Fruit fly (Drosophila melanogaster) ovary, adult (tissue): ENCODE results near the gene CG45122.

ENCODE experiments used
- CG17801 ChIP-seq: fragments of 200-800 bp; optimal IDR thresholded peaks from 2 replicates; lab custom pipeline; 2019; ENCODE audit warnings: missing biosample characterization, mild to moderate bottlenecking, missing genetic modification characterization, moderate library complexity; ENCODE audit not compliant: partially characterized antibody

The CG45122 gene

DNA sequence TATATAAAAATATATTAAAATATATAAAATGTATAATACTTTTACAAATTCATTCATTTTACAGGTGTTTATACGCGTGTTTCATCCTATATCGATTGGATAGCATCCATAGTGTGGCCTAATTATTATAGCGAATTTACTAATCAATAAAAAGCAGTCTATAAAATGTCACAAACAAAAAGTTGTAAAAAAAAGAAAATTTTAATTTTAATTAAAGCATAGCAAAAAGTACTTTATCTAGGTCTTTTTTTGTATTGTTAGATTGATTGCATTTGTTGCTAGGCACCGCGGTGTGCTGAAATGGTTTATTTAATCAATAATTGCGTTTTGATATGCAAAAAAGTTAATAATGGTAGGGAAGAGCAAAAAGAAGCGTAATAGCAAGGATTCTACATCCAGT is at the start of gene CG45122:
Gene CG45122 (plus strand): TSS at position 301 of the 400 bp plus-strand sequence.
- no peak for TF ChIP-seq CG17801 (GFP tag; lab: Kevin White, UChicago)

DNA sequence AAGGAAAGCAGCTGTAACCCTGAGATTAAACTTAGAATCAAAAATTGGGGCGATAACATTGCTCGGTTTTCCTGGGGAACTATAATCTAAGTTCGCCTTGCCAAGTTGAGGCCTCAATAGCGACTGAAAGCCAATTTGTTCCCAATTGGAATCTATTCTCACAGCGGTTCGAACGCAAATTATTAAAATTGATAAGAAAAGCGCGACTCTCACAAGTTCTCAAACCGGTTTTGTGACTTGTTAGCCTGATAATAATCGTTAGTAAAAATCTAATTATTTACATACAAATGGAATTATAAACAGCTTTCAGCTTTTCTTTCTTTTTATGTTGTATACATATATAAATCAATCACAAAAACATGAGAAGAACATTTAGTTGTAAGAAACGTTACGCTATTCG is 48.9 kb upstream of the CG45122 start, which contains the start of gene yellow-f2:
Gene yellow-f2 (minus strand): TSS at position 101 of the 400 bp plus-strand sequence.
- TF ChIP-seq CG17801 (GFP tag; lab: Kevin White, UChicago), result no peak

DNA sequence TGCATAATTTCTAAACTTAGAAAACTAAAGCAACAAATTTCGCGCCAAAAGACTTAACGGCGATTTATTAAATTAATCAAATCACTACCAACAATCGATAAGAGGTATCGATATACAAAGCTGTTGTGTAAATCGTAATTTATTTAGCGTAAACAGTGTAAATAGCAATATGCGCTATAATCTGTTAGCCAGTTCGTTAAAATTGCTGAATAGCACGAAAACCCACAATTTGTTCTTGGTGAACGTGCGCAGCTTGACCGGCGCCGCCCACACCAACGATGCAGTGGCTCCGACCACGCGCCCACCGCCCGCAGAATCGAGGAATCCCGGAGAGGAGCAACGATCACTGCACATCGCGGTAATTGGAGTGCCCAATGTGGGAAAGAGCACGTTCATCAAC is 48.4 kb upstream of the CG45122 start, which contains the start of gene CG7488:
Gene CG7488 (plus strand): TSS at position 99 of the 400 bp plus-strand sequence.
- TF ChIP-seq CG17801 (GFP tag; lab: Kevin White, UChicago), result peak; percentile 12

DNA sequence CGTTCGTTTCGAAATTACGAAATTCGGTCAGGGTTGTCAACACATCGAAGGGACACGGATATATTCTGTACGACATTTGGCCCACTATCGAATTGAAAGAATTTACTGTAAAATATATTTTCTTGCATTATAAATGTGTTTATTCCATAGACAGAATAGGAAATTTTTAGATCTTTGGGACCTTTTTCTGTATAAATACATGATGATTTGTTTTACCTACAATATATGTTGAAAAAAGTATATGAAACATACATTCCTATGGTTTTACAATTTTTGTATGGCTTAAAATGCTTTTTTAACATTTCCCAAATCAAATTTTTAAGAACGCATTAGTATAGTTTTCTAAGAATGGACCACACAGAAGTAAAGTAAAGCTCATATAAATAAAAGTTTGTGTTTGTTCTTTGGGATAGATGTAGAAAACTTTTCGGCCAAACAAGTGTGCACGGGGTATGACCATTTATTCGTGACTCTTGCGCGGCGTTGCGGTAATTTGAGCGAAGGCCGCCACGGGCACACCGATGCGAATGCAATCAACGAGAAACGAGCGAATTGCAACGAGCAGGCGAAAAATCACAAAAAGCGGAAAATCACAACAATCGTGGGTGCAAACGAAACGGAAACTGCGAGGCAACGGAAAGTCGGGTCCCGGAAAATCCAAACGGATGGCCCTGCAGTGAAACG is 46.3 kb upstream of the CG45122 start, which contains the start of the genes CG17327, CG44194 and CG7518:
Gene CG17327 (minus strand): TSS at position 177 of the 684 bp plus-strand sequence.
Gene CG44194 (minus strand): TSS at position 177 of the 684 bp plus-strand sequence.
Gene CG7518 (plus strand): TSS at position 540 of the 684 bp plus-strand sequence.
- no peak for TF ChIP-seq CG17801 (GFP tag; lab: Kevin White, UChicago)

DNA sequence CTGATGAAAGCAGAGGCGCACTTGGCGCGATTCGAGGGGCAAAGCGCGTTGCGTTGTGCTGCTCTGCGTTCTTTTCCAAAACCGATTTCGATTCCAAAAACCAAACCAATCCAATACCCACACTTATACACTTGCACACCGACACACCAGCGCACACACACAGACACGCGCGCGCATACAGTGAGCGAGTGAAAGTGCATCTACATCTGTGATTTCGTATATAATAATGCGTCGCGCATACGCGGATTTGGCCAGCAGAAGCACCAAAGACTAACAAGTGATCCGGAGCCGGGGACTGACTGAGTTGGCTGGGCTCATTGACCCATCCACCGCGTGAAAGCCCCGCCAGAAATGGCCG is 45.7 kb upstream of the CG45122 start:
- peak; percentile 17 for TF ChIP-seq CG17801 (GFP tag; lab: Kevin White, UChicago)

DNA sequence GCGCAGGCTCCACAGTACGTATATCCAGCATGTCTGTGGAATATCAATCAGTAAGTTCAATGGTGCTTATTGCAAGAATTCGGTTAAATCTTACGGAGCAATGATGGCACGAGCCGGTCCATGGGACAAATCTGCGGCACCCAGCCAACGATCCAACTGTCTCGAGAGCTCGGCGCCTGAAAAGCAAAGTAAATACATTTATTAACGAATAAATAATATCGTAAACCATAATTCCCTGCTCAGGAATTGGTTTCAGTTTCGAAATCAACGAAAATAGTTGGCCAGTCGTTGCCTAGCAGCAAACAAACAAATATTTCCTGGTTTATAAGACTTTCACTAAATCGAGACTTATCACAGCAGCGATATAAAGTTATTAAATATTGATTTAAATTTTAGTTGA is 34.4 kb upstream of the CG45122 start, which contains the start of gene CG11656:
Gene CG11656 (plus strand): TSS at position 301 of the 400 bp plus-strand sequence.
- no peak for TF ChIP-seq CG17801 (GFP tag; lab: Kevin White, UChicago)

DNA sequence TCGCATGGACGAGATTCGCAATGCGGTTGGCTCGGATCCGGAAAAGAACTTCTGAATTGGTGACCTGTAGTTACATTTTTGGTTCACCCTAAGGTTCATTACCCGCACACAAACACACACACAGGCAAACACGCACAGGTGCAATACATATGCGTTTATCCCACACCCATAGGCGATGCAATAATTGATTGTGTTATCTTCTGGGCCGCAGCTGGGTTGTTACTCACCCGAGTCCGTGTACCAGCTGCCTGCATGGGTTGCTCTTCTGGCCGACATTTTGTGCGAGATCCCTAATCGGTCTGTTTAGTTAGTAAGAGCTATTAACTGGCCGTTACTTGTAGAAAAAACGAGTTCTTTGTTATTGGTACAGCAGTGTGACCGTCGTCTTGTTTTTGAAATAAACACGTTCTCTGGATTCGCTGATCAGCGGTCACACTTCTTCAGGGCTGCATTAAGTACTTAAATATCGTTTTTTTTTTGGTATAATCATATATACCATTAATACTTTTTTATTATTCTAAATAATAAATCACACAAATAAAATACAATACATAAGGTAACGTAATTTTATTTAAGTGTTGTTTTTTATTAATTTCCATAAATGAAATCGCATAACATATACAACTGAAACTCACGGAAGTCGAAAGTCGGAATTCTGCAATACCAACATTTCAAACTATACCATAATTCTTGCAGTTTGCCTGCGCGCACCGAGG is 32.9 kb upstream of the CG45122 start, which contains the start of gene CG8031:
Gene CG8031 (minus strand): TSS at position 406 of the 716 bp plus-strand sequence.
- TF ChIP-seq CG17801 (GFP tag; lab: Kevin White, UChicago), result peak; percentile 14

DNA sequence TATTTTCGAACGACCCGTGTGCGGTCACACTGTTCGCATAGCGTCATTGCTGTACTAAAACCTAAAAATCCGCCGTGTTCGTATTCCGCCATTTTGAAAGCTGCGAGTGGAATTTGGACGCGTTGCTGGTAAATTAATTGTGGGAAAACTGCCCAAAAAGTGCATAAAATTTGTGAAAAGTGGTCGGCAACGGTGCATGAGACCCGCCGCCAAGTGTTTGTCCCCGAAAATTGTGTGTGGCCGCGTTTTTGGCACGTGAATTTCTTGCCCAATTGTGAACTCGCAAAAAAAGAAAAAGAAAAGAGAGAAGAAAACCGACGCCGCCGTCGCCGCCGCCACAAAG is 32.4 kb upstream of the CG45122 start, which contains the start of gene CtBP:
Gene CtBP (plus strand): TSS at position 29 of the 343 bp plus-strand sequence.
- TF ChIP-seq CG17801 (GFP tag; lab: Kevin White, UChicago), result no peak

DNA sequence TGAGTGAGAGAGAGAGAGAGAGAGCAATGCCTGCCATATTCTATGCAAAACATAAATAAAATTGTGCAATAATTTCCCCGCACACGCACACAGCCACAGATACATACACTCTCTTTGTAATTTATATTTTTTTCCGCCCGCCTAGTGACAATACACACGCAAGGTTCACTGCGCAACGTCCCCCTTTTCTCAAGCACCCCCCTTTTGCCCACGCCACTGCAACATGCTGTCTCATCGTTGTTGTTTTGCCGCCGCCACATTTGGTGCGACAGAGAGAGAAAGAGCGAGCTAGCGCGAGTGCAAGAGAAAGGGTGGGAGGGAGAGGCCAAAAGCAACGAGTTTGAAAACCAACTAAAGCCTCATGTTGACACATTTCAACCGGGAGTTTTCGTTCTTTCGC is 31.6 kb upstream of the CG45122 start:
- peak; percentile 39 for TF ChIP-seq CG17801 (GFP tag; lab: Kevin White, UChicago)

DNA sequence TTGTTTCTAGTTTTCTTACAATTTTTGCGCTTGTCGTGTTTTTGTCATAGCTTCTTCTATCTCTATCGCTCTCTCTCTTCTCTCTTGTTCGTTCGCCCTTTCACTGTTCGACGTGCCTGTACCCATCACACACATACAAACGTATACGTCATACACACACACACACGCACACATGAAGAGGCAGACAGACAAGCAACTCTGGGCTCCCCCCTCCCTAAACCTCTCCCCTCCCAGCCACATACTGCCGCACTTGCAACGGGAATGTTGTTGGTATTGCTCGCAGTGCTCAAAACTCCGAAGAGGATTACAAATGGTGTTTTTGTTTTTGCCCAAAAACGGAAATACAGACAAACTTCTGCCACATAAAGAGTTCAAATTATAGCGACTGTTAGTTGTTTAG is 31.0 kb upstream of the CG45122 start:
- TF ChIP-seq CG17801 (GFP tag; lab: Kevin White, UChicago), result no peak

DNA sequence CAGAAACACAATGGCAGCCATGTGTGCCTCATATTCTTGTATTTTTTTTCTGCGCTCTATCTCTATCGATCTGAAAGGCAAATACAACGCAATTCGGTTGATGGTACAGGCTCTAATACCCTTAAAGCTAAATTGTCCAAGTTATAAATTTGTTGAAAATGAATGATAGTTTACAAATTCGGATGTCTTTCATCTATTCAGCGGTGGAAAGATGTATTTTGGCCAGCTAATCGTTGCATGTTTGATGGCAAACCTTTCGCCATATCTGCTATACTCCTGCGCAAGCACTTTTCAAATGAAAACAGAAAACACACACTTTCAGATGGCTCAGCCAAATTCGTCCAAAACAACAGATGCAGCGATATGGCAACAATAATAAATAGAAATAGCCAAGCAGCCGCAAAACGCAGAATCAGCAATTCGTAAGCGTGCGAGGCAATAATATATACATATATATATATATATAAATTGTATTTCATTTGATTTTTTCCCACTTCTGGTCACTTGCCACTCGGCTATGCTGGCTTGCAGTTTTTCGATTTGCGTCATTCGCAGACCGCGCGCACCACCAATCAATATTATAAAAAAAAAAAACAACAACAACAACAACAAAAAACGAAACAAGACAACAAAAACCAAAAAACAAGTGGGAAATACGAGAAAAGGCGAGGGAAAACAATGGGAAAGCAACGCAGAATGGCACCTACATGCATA is 29.6 kb upstream of the CG45122 start:
- no peak for TF ChIP-seq CG17801 (GFP tag; lab: Kevin White, UChicago)

DNA sequence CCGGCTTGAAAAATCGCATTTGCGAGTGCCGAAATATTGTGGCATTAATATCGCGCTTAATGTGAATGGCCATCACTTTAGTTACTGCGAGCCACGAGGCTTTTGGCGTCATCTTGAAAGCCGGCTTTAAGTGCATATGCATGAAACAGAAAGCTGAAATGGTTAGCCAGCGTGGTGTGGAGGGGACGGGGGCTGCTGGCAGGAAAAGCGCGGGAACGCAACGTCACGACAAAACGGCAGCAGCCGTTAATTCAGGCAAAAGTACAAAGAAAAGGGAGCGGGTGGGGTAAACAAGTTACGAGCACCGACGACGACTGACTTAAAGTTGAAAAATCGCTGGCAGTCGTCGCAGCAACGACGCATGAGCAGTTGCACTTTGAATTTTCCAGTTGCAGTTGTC is 28.6 kb upstream of the CG45122 start:
- no peak for TF ChIP-seq CG17801 (GFP tag; lab: Kevin White, UChicago)

DNA sequence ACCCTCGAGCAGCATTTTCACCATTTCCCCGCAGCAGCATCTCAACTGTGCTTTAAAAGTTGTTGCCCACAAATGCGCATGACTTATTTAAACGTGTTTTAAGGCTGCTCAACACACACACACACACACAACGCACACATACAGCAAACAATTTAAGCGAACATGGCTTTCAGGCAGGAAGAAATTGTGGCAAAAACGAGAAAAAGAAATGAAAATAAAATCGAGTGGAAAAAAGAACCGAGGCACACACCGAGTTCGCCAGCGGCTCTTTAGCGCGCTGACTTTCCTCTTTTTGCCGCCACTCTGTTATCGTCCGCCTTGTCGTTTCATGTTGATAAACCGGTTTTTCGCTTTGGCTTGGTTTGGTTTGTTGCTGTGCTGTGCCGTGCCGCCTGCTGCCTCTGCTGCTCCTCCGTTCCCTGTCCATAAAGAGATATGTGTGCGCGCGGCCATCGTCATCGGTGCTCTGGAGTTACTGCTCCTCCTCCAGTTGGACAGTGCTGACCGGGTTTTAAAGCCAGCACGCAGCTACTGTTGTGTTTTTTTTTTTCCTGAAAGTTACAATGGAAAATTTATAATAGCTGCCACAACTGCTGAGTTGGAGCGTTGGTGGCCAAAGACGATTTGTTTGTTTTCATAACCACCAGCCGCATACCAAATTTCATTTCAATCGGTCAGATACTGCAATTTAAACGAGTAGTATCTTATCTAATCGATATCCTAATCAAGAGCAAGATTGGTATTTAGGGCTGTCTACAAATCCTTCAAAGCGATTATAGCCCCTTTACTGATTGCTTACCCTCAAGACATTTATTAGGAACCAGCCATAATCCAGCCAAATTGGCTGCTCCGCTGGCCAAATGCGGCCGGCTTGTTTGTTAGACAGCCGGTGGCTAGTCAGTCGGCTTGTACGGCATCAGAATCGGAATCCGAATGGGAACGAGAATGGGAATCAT is 27.9 kb upstream of the CG45122 start:
- no peak for TF ChIP-seq CG17801 (GFP tag; lab: Kevin White, UChicago)

DNA sequence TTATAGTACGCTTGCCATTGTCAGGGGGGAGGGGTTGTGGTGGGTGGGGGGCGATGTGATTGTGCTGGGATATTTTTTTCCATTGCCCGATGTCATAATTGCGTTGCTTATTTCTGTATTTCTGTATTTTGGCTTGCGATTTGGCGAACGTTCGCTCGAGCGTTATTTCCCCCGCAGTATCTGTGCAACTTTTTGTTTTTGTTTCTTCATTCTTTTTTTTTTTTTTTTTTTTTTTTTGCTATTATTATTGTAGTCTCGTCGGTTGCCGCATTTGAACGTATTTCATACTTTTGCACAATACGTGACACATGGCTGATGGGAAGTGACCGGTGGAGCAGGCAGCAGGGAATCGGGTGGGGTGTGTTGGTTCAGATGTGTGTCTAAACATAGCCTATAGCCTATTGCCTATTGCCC is 26.3 kb upstream of the CG45122 start:
- TF ChIP-seq CG17801 (GFP tag; lab: Kevin White, UChicago), result no peak
